Worm (Caenorhabditis elegans): ENCODE measurements around the gene F56C9.3.

The F56C9.3 gene

DNA sequence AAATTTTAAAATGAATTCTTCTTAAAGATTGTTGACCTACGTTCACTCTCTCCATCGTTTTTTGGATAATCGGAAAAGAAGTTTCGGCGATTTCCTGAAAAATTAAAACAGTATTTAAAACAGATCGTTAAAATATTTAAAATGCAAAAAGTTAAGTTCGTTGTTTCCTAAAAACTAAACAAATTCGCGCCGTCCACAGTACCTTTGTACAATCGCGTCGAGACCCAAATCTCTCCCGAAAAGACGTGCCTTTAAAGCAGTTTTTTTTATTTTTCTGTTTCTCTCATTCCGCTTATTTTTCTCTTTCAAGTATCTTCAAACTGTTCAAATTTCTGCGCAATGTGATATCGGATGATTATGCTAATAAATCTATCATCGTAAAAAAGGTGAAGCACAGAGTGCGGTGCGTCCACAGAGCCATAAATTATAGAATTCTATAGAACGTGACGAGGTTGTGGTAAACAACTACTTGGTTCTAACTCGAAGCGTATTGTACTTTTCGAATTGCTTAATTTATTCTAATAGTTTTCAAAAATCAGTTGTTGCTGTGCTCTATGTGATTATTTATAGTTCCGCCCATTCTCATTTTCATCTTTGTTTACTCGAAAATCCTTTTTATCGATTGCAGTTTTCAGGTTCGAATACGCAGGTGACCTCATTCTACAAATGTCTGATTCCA is at the start of gene F56C9.3, which contains the start of gene F56C9.6:
Gene F56C9.3, plus strand, starts transcription at position 629 of the 679 bp plus-strand sequence.
Gene F56C9.6, minus strand, starts transcription at position 112 of the 679 bp plus-strand sequence.
- no peak for TF ChIP-seq unc-86 (tag; optimal IDR thresholded peaks at IDR 0.05)
- TF ChIP-seq eyg-1 (tag; optimal IDR thresholded peaks at IDR 0.05): no peak
- TF ChIP-seq madf-2 (tag; optimal IDR thresholded peaks at IDR 0.05): no peak
- no peak for TF ChIP-seq ceh-45 (GFP tag; IDR thresholded peaks at IDR 0.05)
- TF ChIP-seq pha-2 (tag; optimal IDR thresholded peaks at IDR 0.05): no peak

DNA sequence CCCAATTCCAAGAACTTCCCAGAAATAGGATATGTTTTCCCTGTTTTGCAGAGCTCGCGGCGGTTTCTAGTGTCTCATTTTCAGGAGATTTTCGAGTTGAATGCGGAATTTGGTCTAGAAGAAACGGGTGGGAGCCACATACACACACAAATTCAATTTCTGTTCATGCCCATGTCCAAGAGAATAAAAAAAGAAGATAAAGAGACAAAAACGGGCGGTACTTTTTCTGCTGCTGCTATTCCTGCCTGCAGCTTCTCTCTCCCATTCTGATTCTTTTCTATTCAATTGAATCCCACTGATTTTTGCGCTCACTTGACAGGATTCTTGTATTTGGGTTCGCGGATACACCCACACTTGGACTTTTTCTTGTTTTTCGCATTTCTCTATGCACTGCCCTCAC is 48.5 kb upstream of the F56C9.3 start:
- TF ChIP-seq elt-4 (tag; optimal IDR thresholded peaks at IDR 0.05) (no peak), unc-42 (tag; optimal IDR thresholded peaks at IDR 0.05) (peak; percentile 53), dmd-4 (tag; optimal IDR thresholded peaks at IDR 0.05; ENCODE audit: borderline replicate concordance) (no peak), pat-9 (tag; optimal IDR thresholded peaks at IDR 0.05) (no peak), fax-1 (tag; optimal IDR thresholded peaks at IDR 0.05) (no peak), fkh-6 (tag; optimal IDR thresholded peaks at IDR 0.05) (no peak)

DNA sequence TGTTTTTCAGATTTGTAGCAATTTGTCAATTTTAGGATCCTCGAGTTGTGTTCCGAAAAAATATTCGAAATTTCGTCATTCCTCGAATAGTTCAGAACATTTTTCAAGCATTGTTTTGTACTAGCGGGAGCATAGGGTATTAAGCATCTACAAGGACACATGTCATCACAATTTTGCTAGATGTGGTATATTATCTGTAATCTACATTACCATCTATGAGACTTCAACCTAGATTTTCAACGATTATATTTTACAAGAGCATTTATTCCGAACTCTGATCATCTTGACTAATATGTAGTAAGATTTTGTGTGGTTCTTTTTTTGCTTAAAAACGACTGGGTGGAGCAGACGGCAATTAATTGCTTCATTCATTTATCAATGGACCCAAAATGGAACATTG is 48.1 kb upstream of the F56C9.3 start:
- no peak for TF ChIP-seq ceh-22 (tag; optimal IDR thresholded peaks at IDR 0.05)
- TF ChIP-seq pag-3 (tag; optimal IDR thresholded peaks at IDR 0.05; ENCODE audit: borderline replicate concordance): no peak
- no peak for TF ChIP-seq ceh-19 (GFP tag; optimal IDR thresholded peaks at IDR 0.05)
- no peak for TF ChIP-seq syd-9 (tag; optimal IDR thresholded peaks at IDR 0.05)
- no peak for TF ChIP-seq fax-1 (tag; optimal IDR thresholded peaks at IDR 0.05)
- TF ChIP-seq zip-5 (tag; optimal IDR thresholded peaks at IDR 0.05): no peak
- no peak for TF ChIP-seq tbx-7 (tag; optimal IDR thresholded peaks at IDR 0.05)
- TF ChIP-seq ceh-6 (GFP tag; optimal IDR thresholded peaks at IDR 0.05): no peak
- TF ChIP-seq ceh-14 (tag; optimal IDR thresholded peaks at IDR 0.05): no peak
- TF ChIP-seq gmeb-2 (tag; optimal IDR thresholded peaks at IDR 0.05): no peak
- no peak for TF ChIP-seq eyg-1 (tag; optimal IDR thresholded peaks at IDR 0.05)
- no peak for TF ChIP-seq unc-3 (GFP tag; conservative IDR thresholded peaks at IDR 0.05)
- TF ChIP-seq unc-3 (tag; optimal IDR thresholded peaks at IDR 0.05): no peak

DNA sequence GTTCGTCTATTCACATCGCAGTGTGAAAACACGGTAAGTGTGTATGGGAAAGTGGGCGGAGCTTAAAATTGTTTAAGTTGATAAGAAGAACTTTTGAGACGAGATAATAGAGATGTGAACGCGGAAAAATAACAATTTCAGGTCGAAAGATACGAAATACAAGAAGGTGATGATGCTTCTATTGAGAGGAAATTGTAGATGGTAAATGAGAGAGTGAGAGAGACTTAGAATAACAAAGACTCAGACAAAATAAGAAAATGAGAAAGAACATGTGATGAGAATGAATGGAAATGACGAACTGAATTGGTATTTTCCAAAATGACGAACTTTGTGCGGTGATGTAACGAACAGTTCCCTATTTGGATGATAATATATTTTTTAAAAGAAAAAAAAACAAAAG is 40.0 kb upstream of the F56C9.3 start:
- no peak for TF ChIP-seq ceh-34 (tag; optimal IDR thresholded peaks at IDR 0.05)
- no peak for TF ChIP-seq pqm-1 (tag; optimal IDR thresholded peaks at IDR 0.05)
- TF ChIP-seq unc-86 (tag; optimal IDR thresholded peaks at IDR 0.05): no peak
- TF ChIP-seq fkh-10 (GFP tag; optimal IDR thresholded peaks at IDR 0.05): no peak
- TF ChIP-seq ceh-9 (tag; optimal IDR thresholded peaks at IDR 0.05): no peak
- no peak for TF ChIP-seq hlh-6 (tag; optimal IDR thresholded peaks at IDR 0.05)
- no peak for TF ChIP-seq pha-2 (tag; optimal IDR thresholded peaks at IDR 0.05)

DNA sequence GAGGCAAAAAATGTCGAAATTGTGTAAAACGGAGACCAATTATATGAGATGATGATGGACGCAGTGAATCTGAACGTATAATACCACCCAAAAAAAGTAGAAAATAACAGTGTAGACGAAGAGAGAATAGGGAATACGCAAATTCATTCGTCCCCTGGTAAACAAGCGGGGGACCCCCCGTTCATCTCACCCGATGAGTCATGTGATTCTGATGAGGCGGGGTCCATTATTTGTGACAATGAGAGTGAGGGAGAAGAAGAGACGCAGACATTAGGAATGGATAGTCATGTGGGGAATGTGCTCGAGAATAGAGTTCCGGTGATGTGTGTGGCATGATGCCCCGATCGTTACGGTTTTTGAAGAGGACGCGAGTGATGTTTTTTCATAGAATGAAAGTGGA is 39.0 kb upstream of the F56C9.3 start:
- TF ChIP-seq ceh-6 (GFP tag; optimal IDR thresholded peaks at IDR 0.05) (no peak), rnt-1 (tag; optimal IDR thresholded peaks at IDR 0.05) (peak; percentile 5), tbx-7 (tag; optimal IDR thresholded peaks at IDR 0.05) (no peak), ztf-16 (tag; optimal IDR thresholded peaks at IDR 0.05) (no peak), zip-5 (tag; optimal IDR thresholded peaks at IDR 0.05) (no peak), eyg-1 (tag; optimal IDR thresholded peaks at IDR 0.05) (no peak), hlh-8 (tag; optimal IDR thresholded peaks at IDR 0.05) (no peak), ceh-2 (tag; optimal IDR thresholded peaks at IDR 0.05) (peak; percentile 27), unc-55 (GFP tag; optimal IDR thresholded peaks at IDR 0.05) (peak; percentile 75), pros-1 (tag; optimal IDR thresholded peaks at IDR 0.05) (no peak), lim-6 (tag; optimal IDR thresholded peaks at IDR 0.05) (no peak), ceh-24 (tag; optimal IDR thresholded peaks at IDR 0.05) (no peak), lin-11 (tag; optimal IDR thresholded peaks at IDR 0.05) (no peak), pqm-1 (tag; optimal IDR thresholded peaks at IDR 0.05) (no peak), fkh-6 (tag; optimal IDR thresholded peaks at IDR 0.05) (no peak), sdc-2 (tag; optimal IDR thresholded peaks at IDR 0.05) (no peak), F13H6.1 (tag; optimal IDR thresholded peaks at IDR 0.05) (no peak), ttx-3 (tag; optimal IDR thresholded peaks at IDR 0.05) (no peak), pha-2 (tag; optimal IDR thresholded peaks at IDR 0.05) (peak; percentile 39), unc-42 (tag; optimal IDR thresholded peaks at IDR 0.05) (peak; percentile 14), pax-1 (tag; optimal IDR thresholded peaks at IDR 0.05) (no peak), ceh-14 (tag; optimal IDR thresholded peaks at IDR 0.05) (no peak), pag-3 (tag; optimal IDR thresholded peaks at IDR 0.05; ENCODE audit: borderline replicate concordance) (no peak), K09A11.1 (tag; optimal IDR thresholded peaks at IDR 0.05; ENCODE audit: insufficient read depth) (no peak), ceh-18 (tag; optimal IDR thresholded peaks at IDR 0.05) (no peak), elt-2 (tag; optimal IDR thresholded peaks at IDR 0.05) (no peak), ahr-1 (tag; optimal IDR thresholded peaks at IDR 0.05) (no peak)

Measured in whole organism, late embryonic.